Fruit fly (Drosophila melanogaster): ENCODE results near the gene Jig.

The Jig gene

dm6 chr3R:14511123-14511908 is 49.4 kb upstream of the Jig start, which contains the start of the genes HtrA2 and mRpL11 (continued):
- TF ChIP-seq cas (GFP tag; IDR thresholded peaks at IDR 0.05) (peak; percentile 43; the same call in 1 of the 2 replicates), gce (GFP tag; IDR thresholded peaks at IDR 0.05) (no peak), Ravus (GFP tag; IDR thresholded peaks at IDR 0.05) (no peak), CG9215 (GFP tag; IDR thresholded peaks at IDR 0.05) (no peak; the same call in 1 of the 2 replicates), E2f1 (GFP tag; IDR thresholded peaks at IDR 0.05) (peak; percentile 56; the same call in 1 of the 2 replicates), Tbp (GFP tag; optimal IDR thresholded peaks at IDR 0.05) (peak; percentile 84), lov (optimal IDR thresholded peaks at IDR 0.05) (no peak), lov (GFP tag; IDR thresholded peaks at IDR 0.05) (no peak), CG33557 (GFP tag; optimal IDR thresholded peaks at IDR 0.05) (peak; percentile 61), chm (GFP tag; IDR thresholded peaks at IDR 0.05) (no peak), al (GFP tag; IDR thresholded peaks at IDR 0.05) (peak; percentile 40; the same call in 1 of the 2 replicates), lola (GFP tag; optimal IDR thresholded peaks at IDR 0.05) (peak in 1 of 3 experiments; percentile 66), Eip74EF (GFP tag; optimal IDR thresholded peaks at IDR 0.05) (no peak), CG10147 (GFP tag; optimal IDR thresholded peaks at IDR 0.05) (peak; percentile 30), dysf (GFP tag; IDR thresholded peaks at IDR 0.05) (peak; percentile 44; the same call in 1 of the 3 replicates), kni (GFP tag; optimal IDR thresholded peaks at IDR 0.05) (no peak), pfk (GFP tag; optimal IDR thresholded peaks at IDR 0.05) (no peak), sim (GFP tag; IDR thresholded peaks at IDR 0.05) (no peak), CG17802 (tag; optimal IDR thresholded peaks at IDR 0.05) (no peak), danr (GFP tag; IDR thresholded peaks at IDR 0.05) (no peak), az2 (GFP tag; optimal IDR thresholded peaks at IDR 0.05) (peak; percentile 33), slou (GFP tag; optimal IDR thresholded peaks at IDR 0.05) (peak; percentile 57), CG12236 (GFP tag; optimal IDR thresholded peaks at IDR 0.05) (no peak), CG1233 (GFP tag; optimal IDR thresholded peaks at IDR 0.05) (peak; percentile 50), ac (GFP tag; optimal IDR thresholded peaks at IDR 0.05) (no peak), Hand (GFP tag; optimal IDR thresholded peaks at IDR 0.05) (no peak), CG18764 (GFP tag; optimal IDR thresholded peaks at IDR 0.05) (no peak), CG3065 (GFP tag; optimal IDR thresholded peaks at IDR 0.05) (peak; percentile 38), E2f2 (GFP tag; IDR thresholded peaks at IDR 0.05) (peak; percentile 58), CG15479 (GFP tag; optimal IDR thresholded peaks at IDR 0.05) (peak; percentile 49), Kr (GFP tag; optimal IDR thresholded peaks at IDR 0.05) (no peak), Mad (GFP tag; optimal IDR thresholded peaks at IDR 0.05) (peak; percentile 69), CG1602 (GFP tag; optimal IDR thresholded peaks at IDR 0.05) (peak; percentile 39), CG32532 (GFP tag; IDR thresholded peaks at IDR 0.05) (peak; percentile 63), CG9609 (GFP tag; optimal IDR thresholded peaks at IDR 0.05) (peak; percentile 64), tio (GFP tag; optimal IDR thresholded peaks at IDR 0.05) (peak; percentile 18), CG2875 (GFP tag; optimal IDR thresholded peaks at IDR 0.05) (peak; percentile 5), knrl (GFP tag; IDR thresholded peaks at IDR 0.05; ENCODE audit: partially characterized antibody) (peak; percentile 53), wdn (GFP tag; IDR thresholded peaks at IDR 0.05) (no peak), Dbx (GFP tag; IDR thresholded peaks at IDR 0.05) (no peak), CG12391 (tag; optimal IDR thresholded peaks at IDR 0.05) (peak; percentile 77), CG4820 (GFP tag; optimal IDR thresholded peaks at IDR 0.05) (peak; percentile 39), CG17328 (GFP tag; IDR thresholded peaks at IDR 0.05) (no peak), Taf1 (GFP tag; IDR thresholded peaks at IDR 0.05) (peak; percentile 22; the same call in 1 of the 2 replicates), CG1832 (GFP tag; optimal IDR thresholded peaks at IDR 0.05) (no peak), NK7.1 (GFP tag; optimal IDR thresholded peaks at IDR 0.05) (peak; percentile 34), GATAe (GFP tag; conservative IDR thresholded peaks at IDR 0.05) (no peak), CG2116 (GFP tag; optimal IDR thresholded peaks at IDR 0.05) (peak; percentile 57), Optix (GFP tag; IDR thresholded peaks at IDR 0.05) (no peak), tna (GFP tag; IDR thresholded peaks at IDR 0.05; ENCODE audit: partially characterized antibody) (no peak)
